Worm (Caenorhabditis elegans) whole organism, young adult: ENCODE data around the gene W01C8.1.

Source experiments
- B0336.3 ChIP-seq: fragments of 200-800 bp; sonication (Bioruptor generic); IDR thresholded peaks from 2 replicates; pipeline ENCODE4 v1.3.6; 2022; ENCODE audit warnings: missing genetic modification characterization, missing compliant biosample characterization
- die-1 ChIP-seq: sonication (generic microtip); optimal IDR thresholded peaks from 2 replicates; lab custom pipeline; 2016; ENCODE audit warnings: missing genotype, mild to moderate bottlenecking, missing genetic modification characterization, missing compliant biosample characterization

- TF ChIP-seq die-1 (tag; lab: Kevin White, UChicago) (no peak), B0336.3 (GFP tag; lab: Robert Waterston, UW) (no peak)
These were observed 12.1 kb upstream of the W01C8.1 start, which contains the start of gene set-19 for ce11 chrX:5680125-5680524.
